Comparison of ENCODE assay signal across 2 fruit fly cellular contexts in genomic region chr3R:19182848-19183247, dm6.
TF ChIP-seq lines count a peak whose summit lies in the region.

No protein-coding gene starts in this region.

- no peak for TF ChIP-seq CTCF in whole organism, embryonic (GFP tag; optimal IDR thresholded peaks at IDR 0.05; lab: Kevin White, UChicago)

TF ChIP-seq in whole organism, embryonic, 481 proteins besides CTCF, POLR2A, EP300 and RAD21 (continues in another document):
- TF ChIP-seq run (tag; optimal IDR thresholded peaks at IDR 0.05; lab: Kevin White, UChicago) (no peak), sd (tag; optimal IDR thresholded peaks at IDR 0.05; lab: Kevin White, UChicago) (no peak), fd3F (GFP tag; optimal IDR thresholded peaks at IDR 0.05; lab: Kevin White, UChicago) (no peak), HHEX (GFP tag; optimal IDR thresholded peaks at IDR 0.05; lab: Kevin White, UChicago) (peak; percentile 46), zf30C (GFP tag; optimal IDR thresholded peaks at IDR 0.05; lab: Kevin White, UChicago) (no peak), Tbp (GFP tag; optimal IDR thresholded peaks at IDR 0.05; lab: Kevin White, UChicago) (no peak), CG7357 (GFP tag; IDR thresholded peaks at IDR 0.05; lab: Robert Waterston, UW) (no peak), gsb-n (tag; optimal IDR thresholded peaks at IDR 0.05; lab: Kevin White, UChicago) (peak; percentile 18), ATbp (GFP tag; optimal IDR thresholded peaks at IDR 0.05; lab: Kevin White, UChicago) (peak; percentile 94), hb (GFP tag; IDR thresholded peaks at IDR 0.05; lab: Robert Waterston, UW; ENCODE audit: partially characterized antibody) (no peak), gem (tag; optimal IDR thresholded peaks at IDR 0.05; lab: Kevin White, UChicago) (peak; percentile 32), Hr3 (GFP tag; optimal IDR thresholded peaks at IDR 0.05; lab: Kevin White, UChicago) (no peak), CG11093 (GFP tag; IDR thresholded peaks at IDR 0.05; lab: Robert Waterston, UW) (peak; percentile 33; the same call in 1 of the 3 replicates), wek (GFP tag; optimal IDR thresholded peaks at IDR 0.05; lab: Kevin White, UChicago) (peak; percentile 49), MTF-1 (GFP tag; optimal IDR thresholded peaks at IDR 0.05; lab: Kevin White, UChicago; ENCODE audit: borderline replicate concordance) (peak; percentile 19), bsh (GFP tag; optimal IDR thresholded peaks at IDR 0.05; lab: Kevin White, UChicago) (peak; percentile 4 to 37), CG12769 (tag; optimal IDR thresholded peaks at IDR 0.05; lab: Kevin White, UChicago) (no peak), nau (GFP tag; optimal IDR thresholded peaks at IDR 0.05; lab: Kevin White, UChicago) (peak; percentile 28), chm (GFP tag; IDR thresholded peaks at IDR 0.05; lab: Robert Waterston, UW) (no peak; the same call in 1 of the 2 replicates), gcm2 (GFP tag; optimal IDR thresholded peaks at IDR 0.05; lab: Kevin White, UChicago) (no peak), CG1529 (GFP tag; optimal IDR thresholded peaks at IDR 0.05; lab: Kevin White, UChicago) (peak; percentile 48), Ets65A (GFP tag; lab: Kevin White, UChicago) (no peak), Gug (GFP tag; IDR thresholded peaks at IDR 0.05; lab: Robert Waterston, UW) (no peak), psq (GFP tag; optimal IDR thresholded peaks at IDR 0.05; lab: Kevin White, UChicago) (no peak), CG13775 (GFP tag; optimal IDR thresholded peaks at IDR 0.05; lab: Kevin White, UChicago) (no peak), lab (GFP tag; optimal IDR thresholded peaks at IDR 0.05; lab: Kevin White, UChicago) (peak; percentile 35), vfl (GFP tag; optimal IDR thresholded peaks at IDR 0.05; lab: Kevin White, UChicago) (no peak), esg (GFP tag; conservative IDR thresholded peaks at IDR 0.05; lab: Robert Waterston, UW) (no peak), CG43689 (GFP tag; IDR thresholded peaks at IDR 0.05; lab: Robert Waterston, UW) (no peak), mirr (GFP tag; optimal IDR thresholded peaks at IDR 0.05; lab: Kevin White, UChicago) (no peak), CG8388 (GFP tag; optimal IDR thresholded peaks at IDR 0.05; lab: Kevin White, UChicago) (peak; percentile 19), CG10565 (GFP tag; optimal IDR thresholded peaks at IDR 0.05; lab: Kevin White, UChicago) (no peak), H2.0 (GFP tag; IDR thresholded peaks at IDR 0.05; lab: Robert Waterston, UW) (no peak), CG17359 (tag; optimal IDR thresholded peaks at IDR 0.05; lab: Kevin White, UChicago) (peak; percentile 74), CG4424 (GFP tag; optimal IDR thresholded peaks at IDR 0.05; lab: Kevin White, UChicago) (no peak), slp2 (GFP tag; optimal IDR thresholded peaks at IDR 0.05; lab: Kevin White, UChicago) (no peak), CG31224 (GFP tag; IDR thresholded peaks at IDR 0.05; lab: Robert Waterston, UW) (no peak), Adf1 (GFP tag; IDR thresholded peaks at IDR 0.05; lab: Robert Waterston, UW) (no peak), ham (GFP tag; IDR thresholded peaks at IDR 0.05; lab: Robert Waterston, UW) (no peak), CG7928 (GFP tag; optimal IDR thresholded peaks at IDR 0.05; lab: Kevin White, UChicago) (no peak), amos (GFP tag; IDR thresholded peaks at IDR 0.05; lab: Robert Waterston, UW; ENCODE audit: partially characterized antibody) (no peak), wor (GFP tag; IDR thresholded peaks at IDR 0.05; lab: Robert Waterston, UW) (no peak), CG2875 (GFP tag; optimal IDR thresholded peaks at IDR 0.05; lab: Kevin White, UChicago) (peak; percentile 76), Lpt (GFP tag; optimal IDR thresholded peaks at IDR 0.05; lab: Kevin White, UChicago) (no peak), Atf-2 (GFP tag; optimal IDR thresholded peaks at IDR 0.05; lab: Kevin White, UChicago) (no peak), lmd (GFP tag; IDR thresholded peaks at IDR 0.05; lab: Robert Waterston, UW) (no peak), CG1603 (tag; optimal IDR thresholded peaks at IDR 0.05; lab: Kevin White, UChicago) (peak; percentile 51)

TF ChIP-seq in whole organism, prepupa, 60 proteins besides CTCF, POLR2A, EP300 and RAD21:
- TF ChIP-seq fkh (GFP tag; optimal IDR thresholded peaks at IDR 0.05; lab: Kevin White, UChicago), result no peak
- TF ChIP-seq Eip78C (GFP tag; lab: Kevin White, UChicago), result peak; percentile 55
- TF ChIP-seq Sox14 (GFP tag; optimal IDR thresholded peaks at IDR 0.05; lab: Kevin White, UChicago), result no peak
- TF ChIP-seq Lpt (GFP tag; optimal IDR thresholded peaks at IDR 0.05; lab: Kevin White, UChicago), result peak; percentile 38
- TF ChIP-seq CG7368 (GFP tag; optimal IDR thresholded peaks at IDR 0.05; lab: Kevin White, UChicago), result no peak
- TF ChIP-seq CG11902 (GFP tag; optimal IDR thresholded peaks at IDR 0.05; lab: Kevin White, UChicago), result no peak
- TF ChIP-seq Met (GFP tag; optimal IDR thresholded peaks at IDR 0.05; lab: Kevin White, UChicago), result no peak
- TF ChIP-seq Eip93F (GFP tag; optimal IDR thresholded peaks at IDR 0.05; lab: Kevin White, UChicago), result no peak
- TF ChIP-seq lz (GFP tag; optimal IDR thresholded peaks at IDR 0.05; lab: Kevin White, UChicago), result no peak
- peak; percentile 23; the same call in 1 of the 3 replicates for TF ChIP-seq CG8119 (GFP tag; IDR thresholded peaks at IDR 0.05; lab: Robert Waterston, UW)
- no peak for TF ChIP-seq CG15336 (GFP tag; IDR thresholded peaks at IDR 0.05; lab: Robert Waterston, UW)
- no peak for TF ChIP-seq salr (GFP tag; optimal IDR thresholded peaks at IDR 0.05; lab: Kevin White, UChicago)
- no peak for TF ChIP-seq dac (GFP tag; optimal IDR thresholded peaks at IDR 0.05; lab: Kevin White, UChicago)
- TF ChIP-seq Blimp-1 (GFP tag; optimal IDR thresholded peaks at IDR 0.05; lab: Kevin White, UChicago), result peak; percentile 72
- TF ChIP-seq CG11294 (GFP tag; IDR thresholded peaks at IDR 0.05; lab: Robert Waterston, UW), result no peak
- no peak for TF ChIP-seq CG9139 (GFP tag; optimal IDR thresholded peaks at IDR 0.05; lab: Kevin White, UChicago)
- no peak for TF ChIP-seq cyc (GFP tag; optimal IDR thresholded peaks at IDR 0.05; lab: Kevin White, UChicago)
- TF ChIP-seq CG4318 (GFP tag; optimal IDR thresholded peaks at IDR 0.05; lab: Kevin White, UChicago), result no peak
- TF ChIP-seq CG34406 (GFP tag; optimal IDR thresholded peaks at IDR 0.05; lab: Kevin White, UChicago), result no peak
- no peak for TF ChIP-seq CG6808 (GFP tag; optimal IDR thresholded peaks at IDR 0.05; lab: Kevin White, UChicago)
- no peak for TF ChIP-seq CG8632 (GFP tag; optimal IDR thresholded peaks at IDR 0.05; lab: Kevin White, UChicago)
- TF ChIP-seq fd59A (GFP tag; optimal IDR thresholded peaks at IDR 0.05; lab: Kevin White, UChicago), result no peak
- no peak for TF ChIP-seq CG16779 (tag; optimal IDR thresholded peaks at IDR 0.05; lab: Kevin White, UChicago)

Comparison
In these comparisons a context has a peak if more than half of its experiments do, and no peak if none do; other contexts are left out.
1. Of the 7 proteins assayed by ChIP-seq in both whole organism, embryonic and whole organism, prepupa: peak only in whole organism, embryonic: Sox102F; only in whole organism, prepupa: Lpt; in both: Blimp-1; in neither: 4.